Fruit fly (Drosophila melanogaster) Kc167 (cell line): ENCODE measurements around the gene CG33303.

Experiments
- Sin3A ChIP-seq: fragments of >200 bp; optimal IDR thresholded peaks from 2 replicates; lab custom pipeline; 2018; ENCODE audit warnings: missing external identifiers
- psq ChIP-seq: fragments of >200 bp; optimal IDR thresholded peaks from 2 replicates; lab custom pipeline; 2017; ENCODE audit warnings: missing external identifiers

DNA sequence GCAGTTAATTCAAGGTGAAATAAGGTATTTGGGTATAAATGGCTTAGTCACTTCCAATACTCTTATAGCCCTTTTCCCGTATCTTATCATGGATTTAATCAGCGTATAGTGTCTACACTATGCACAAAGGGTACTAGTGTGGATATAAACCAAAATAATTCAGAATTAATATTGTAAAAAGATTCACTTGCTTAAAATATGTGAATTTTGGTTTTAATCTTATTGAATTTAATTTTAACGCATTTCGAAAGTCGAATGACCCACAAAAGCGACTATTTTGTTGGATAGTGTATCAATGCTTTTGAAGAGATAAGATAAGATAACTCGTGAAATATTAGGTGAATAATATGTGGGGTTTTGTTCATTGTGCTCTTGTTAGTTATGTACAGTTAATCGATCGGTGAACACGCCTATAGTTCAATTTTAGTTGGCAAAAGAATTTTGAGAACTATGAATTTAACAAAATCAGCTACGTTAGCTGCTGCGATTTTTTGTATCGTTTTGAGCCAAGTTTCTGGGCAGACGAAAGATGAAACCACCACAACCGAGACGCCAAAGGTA, 6.4 kb upstream of the CG33303 start, which contains the start of gene CG5096:
- TF ChIP-seq Sin3A (lab: Kevin White, UChicago) = no peak
- no peak for TF ChIP-seq psq (lab: Kevin White, UChicago)
